Fruit fly (Drosophila melanogaster): Measurements from ENCODE around the gene Gdh.

dm6 chr3R:23964913-23965718, 22.2 kb upstream of the Gdh start:
- TF ChIP-seq CTCF (optimal IDR thresholded peaks at IDR 0.05) (no peak), CG8478 (optimal IDR thresholded peaks at IDR 0.05) (no peak)

Data from S2 (cell line).